Worm (Caenorhabditis elegans): ENCODE data around the gene msp-81.

The msp-81 gene

DNA sequence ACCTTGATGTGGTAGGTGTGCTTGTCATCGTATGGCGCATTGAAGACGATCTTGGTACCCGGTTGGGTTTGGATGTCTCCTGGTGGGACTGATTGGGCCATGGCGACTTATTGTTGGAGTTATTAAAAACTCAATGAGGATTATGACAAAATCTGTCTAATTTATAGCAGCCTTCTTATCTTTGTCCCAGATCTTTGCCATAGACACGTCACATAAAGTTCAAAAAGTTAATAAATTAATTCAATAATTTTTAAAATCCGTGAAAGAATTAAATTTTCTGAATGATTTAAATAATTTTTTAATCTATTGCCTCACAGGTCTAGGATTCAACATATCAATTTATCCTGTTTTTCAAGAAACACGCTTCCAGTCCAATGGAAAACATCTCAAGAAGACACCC, at the start of gene msp-81:
Gene msp-81 (minus strand): TSS at position 101 of the 400 bp plus-strand sequence.
- TF ChIP-seq ham-2 (GFP tag; optimal IDR thresholded peaks at IDR 0.05): no peak
- TF ChIP-seq zip-8 (tag; optimal IDR thresholded peaks at IDR 0.05): no peak
- no peak for TF ChIP-seq unc-120 (tag; optimal IDR thresholded peaks at IDR 0.05; ENCODE audit: poor library complexity, severe bottlenecking)
- TF ChIP-seq mab-5 (tag; optimal IDR thresholded peaks at IDR 0.05): no peak
- no peak for TF ChIP-seq nhr-12 (tag; optimal IDR thresholded peaks at IDR 0.05)
- no peak for TF ChIP-seq nhr-237 (tag; optimal IDR thresholded peaks at IDR 0.05)
- TF ChIP-seq tbx-8 (GFP tag; optimal IDR thresholded peaks at IDR 0.05): no peak
- TF ChIP-seq sptf-1 (tag; optimal IDR thresholded peaks at IDR 0.05): no peak
- TF ChIP-seq flh-1 (GFP tag; optimal IDR thresholded peaks at IDR 0.05): no peak
- no peak for TF ChIP-seq ztf-11 (tag; optimal IDR thresholded peaks at IDR 0.05)
- TF ChIP-seq ceh-83 (GFP tag; optimal IDR thresholded peaks at IDR 0.05): no peak
- no peak for TF ChIP-seq M03D4.4 (tag; optimal IDR thresholded peaks at IDR 0.05)
- TF ChIP-seq unc-39 (tag; optimal IDR thresholded peaks at IDR 0.05): no peak
- TF ChIP-seq blmp-1 (tag; optimal IDR thresholded peaks at IDR 0.05): no peak
- TF ChIP-seq sem-2 (GFP tag; optimal IDR thresholded peaks at IDR 0.05): no peak
- no peak for TF ChIP-seq mls-2 (tag; optimal IDR thresholded peaks at IDR 0.05)
- TF ChIP-seq bed-3 (GFP tag; optimal IDR thresholded peaks at IDR 0.05): no peak
- TF ChIP-seq lin-13 (tag; optimal IDR thresholded peaks at IDR 0.05): no peak

DNA sequence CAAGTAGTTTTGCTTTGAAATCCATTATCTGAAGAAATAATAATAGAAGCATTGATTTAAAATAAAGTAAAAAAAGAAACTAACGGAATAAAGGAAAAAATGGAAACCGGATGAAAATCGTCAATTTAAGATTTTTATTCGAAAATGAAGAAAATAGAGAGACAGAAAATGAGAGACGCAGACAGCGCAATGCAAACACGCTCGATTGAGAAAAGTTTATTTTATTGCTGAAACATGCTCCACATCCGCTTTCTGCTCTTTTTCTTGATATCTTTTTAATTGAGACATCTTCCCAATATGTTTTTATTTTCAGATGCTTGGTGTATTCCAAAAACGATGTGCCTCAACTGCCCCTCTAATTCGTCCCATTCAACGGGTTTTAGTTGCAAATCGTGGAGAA, 48.0 kb upstream of the msp-81 start, which contains the start of the genes prp-18 and mccc-1:
Gene prp-18 (minus strand): TSS at position 127 of the 400 bp plus-strand sequence.
Gene mccc-1 (plus strand): TSS at position 314 of the 400 bp plus-strand sequence.
- TF ChIP-seq mep-1 (tag; optimal IDR thresholded peaks at IDR 0.05) (peak; percentile 46), ceh-43 (GFP tag; optimal IDR thresholded peaks at IDR 0.05) (no peak), ham-2 (GFP tag; optimal IDR thresholded peaks at IDR 0.05) (no peak), unc-39 (tag; optimal IDR thresholded peaks at IDR 0.05) (no peak), hlh-1 (tag; optimal IDR thresholded peaks at IDR 0.05) (no peak), blmp-1 (tag; optimal IDR thresholded peaks at IDR 0.05) (no peak), ces-1 (GFP tag; optimal IDR thresholded peaks at IDR 0.05) (peak; percentile 87), unc-62 (GFP tag; optimal IDR thresholded peaks at IDR 0.05) (no peak), nhr-237 (tag; optimal IDR thresholded peaks at IDR 0.05) (no peak), tbx-8 (GFP tag; optimal IDR thresholded peaks at IDR 0.05) (no peak), zip-8 (tag; optimal IDR thresholded peaks at IDR 0.05) (no peak), sptf-1 (tag; optimal IDR thresholded peaks at IDR 0.05) (no peak), lin-32 (GFP tag; optimal IDR thresholded peaks at IDR 0.05) (no peak), lsy-2 (tag; optimal IDR thresholded peaks at IDR 0.05) (no peak), pha-4 (tag; optimal IDR thresholded peaks at IDR 0.05) (peak; percentile 36), sem-2 (GFP tag; optimal IDR thresholded peaks at IDR 0.05) (no peak), ztf-11 (tag; optimal IDR thresholded peaks at IDR 0.05) (no peak), mls-2 (tag; optimal IDR thresholded peaks at IDR 0.05) (no peak), nhr-76 (tag; optimal IDR thresholded peaks at IDR 0.05) (no peak), drap-1 (GFP tag; optimal IDR thresholded peaks at IDR 0.05) (no peak), mab-5 (tag; optimal IDR thresholded peaks at IDR 0.05) (no peak), elt-3 (tag; optimal IDR thresholded peaks at IDR 0.05) (no peak)

DNA sequence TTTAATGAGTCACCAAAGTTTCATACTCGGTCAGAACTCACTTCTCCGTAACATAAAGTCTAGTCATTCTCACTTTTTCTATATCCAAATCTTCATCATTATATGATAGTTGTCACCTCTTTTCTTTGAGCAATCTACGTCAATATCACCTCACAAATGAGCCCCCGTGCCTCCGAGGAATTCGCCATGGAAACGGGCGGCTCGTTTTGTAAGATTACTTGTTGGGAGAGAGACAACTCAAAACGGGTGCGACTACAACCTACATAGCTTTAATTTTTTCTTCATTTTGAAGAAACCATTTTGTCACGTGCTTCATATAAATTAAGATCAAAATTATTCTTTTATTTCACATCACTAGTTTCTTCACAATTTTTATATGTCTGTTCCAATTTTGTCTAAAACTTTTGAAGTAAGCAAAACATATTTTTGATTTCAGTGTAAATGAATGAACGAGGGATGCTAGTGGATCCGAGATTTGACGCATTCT, 42.7 kb upstream of the msp-81 start, which contains the start of gene nhr-4:
Gene nhr-4 (plus strand): TSS at position 437 of the 487 bp plus-strand sequence.
- no peak for TF ChIP-seq cnd-1 (tag; optimal IDR thresholded peaks at IDR 0.05)
- TF ChIP-seq mep-1 (tag; optimal IDR thresholded peaks at IDR 0.05): no peak
- no peak for TF ChIP-seq lin-13 (tag; optimal IDR thresholded peaks at IDR 0.05)
- no peak for TF ChIP-seq unc-120 (tag; optimal IDR thresholded peaks at IDR 0.05; ENCODE audit: poor library complexity, severe bottlenecking)
- TF ChIP-seq flh-1 (GFP tag; optimal IDR thresholded peaks at IDR 0.05): no peak

DNA sequence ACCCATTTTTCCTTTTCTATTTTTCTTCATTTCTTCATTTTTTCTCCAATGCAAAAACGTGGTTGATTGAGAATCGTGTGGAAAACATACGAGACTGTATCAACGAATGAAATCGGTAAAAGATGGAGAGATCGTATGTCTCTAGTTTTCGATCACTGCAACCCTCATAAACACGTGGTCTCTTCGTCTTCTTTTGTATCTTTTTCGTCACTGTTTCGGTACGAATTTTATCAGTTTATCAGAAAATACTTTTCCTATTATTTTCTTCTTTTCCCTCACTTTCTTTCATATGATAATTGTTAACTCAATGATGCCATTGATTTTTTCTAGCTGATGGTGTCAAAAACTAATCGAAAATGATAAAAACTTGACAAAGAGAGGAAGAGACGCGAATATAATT, 39.4 kb upstream of the msp-81 start:
- TF ChIP-seq ceh-39 (tag; optimal IDR thresholded peaks at IDR 0.05): no peak
- TF ChIP-seq zip-8 (tag; optimal IDR thresholded peaks at IDR 0.05): no peak
- TF ChIP-seq ceh-83 (GFP tag; optimal IDR thresholded peaks at IDR 0.05): no peak
- TF ChIP-seq cnd-1 (tag; optimal IDR thresholded peaks at IDR 0.05): no peak
- TF ChIP-seq lin-13 (tag; optimal IDR thresholded peaks at IDR 0.05): no peak
- no peak for TF ChIP-seq unc-62 (GFP tag; optimal IDR thresholded peaks at IDR 0.05)
- no peak for TF ChIP-seq M03D4.4 (tag; optimal IDR thresholded peaks at IDR 0.05)
- TF ChIP-seq ceh-43 (GFP tag; optimal IDR thresholded peaks at IDR 0.05): no peak
- TF ChIP-seq lsy-2 (tag; optimal IDR thresholded peaks at IDR 0.05): no peak
- no peak for TF ChIP-seq drap-1 (GFP tag; optimal IDR thresholded peaks at IDR 0.05)
- no peak for TF ChIP-seq bed-3 (GFP tag; optimal IDR thresholded peaks at IDR 0.05)
- TF ChIP-seq mep-1 (tag; optimal IDR thresholded peaks at IDR 0.05): no peak
- no peak for TF ChIP-seq unc-120 (tag; optimal IDR thresholded peaks at IDR 0.05; ENCODE audit: poor library complexity, severe bottlenecking)
